Fruit fly (Drosophila melanogaster) whole organism, prepupa: ENCODE results near the gene sbr.

Experiments used
- Blimp-1 ChIP-seq: fragments of 200-800 bp; sonication (Bioruptor generic); optimal IDR thresholded peaks from 3 replicates; lab custom pipeline; 2017; ENCODE audit warnings: missing biosample characterization, missing genetic modification characterization, mild to moderate bottlenecking, moderate library complexity, missing genetic modification reagents
- CG10631 ChIP-seq: fragments of 200-800 bp; sonication (Bioruptor generic); optimal IDR thresholded peaks from 2 replicates; lab custom pipeline; 2016; ENCODE audit warnings: missing biosample characterization, missing genetic modification characterization
- CG11762 ChIP-seq: fragments of 200-800 bp; sonication (Bioruptor generic); optimal IDR thresholded peaks from 3 replicates; lab custom pipeline; 2016; ENCODE audit warnings: missing biosample characterization, missing genetic modification characterization; ENCODE audit not compliant: insufficient read depth
- CG16779 ChIP-seq: fragments of 200-800 bp; sonication (Bioruptor generic); optimal IDR thresholded peaks from 3 replicates; lab custom pipeline; 2017; ENCODE audit warnings: missing biosample characterization, mild to moderate bottlenecking, missing genetic modification characterization
- CG3032 ChIP-seq: fragments of 200-800 bp; optimal IDR thresholded peaks from 2 replicates; lab custom pipeline; 2019; ENCODE audit warnings: missing biosample characterization, mild to moderate bottlenecking, missing genetic modification characterization, moderate library complexity
- CG6808 ChIP-seq: fragments of 200-800 bp; sonication (Bioruptor generic); optimal IDR thresholded peaks from 3 replicates; lab custom pipeline; 2017; ENCODE audit warnings: missing biosample characterization, missing genetic modification characterization, mild to moderate bottlenecking, moderate library complexity, missing genetic modification reagents
- CG6854 ChIP-seq: fragments of 200-800 bp; sonication (Bioruptor generic); optimal IDR thresholded peaks from 2 replicates; lab custom pipeline; 2017; ENCODE audit warnings: missing biosample characterization, mild to moderate bottlenecking, missing genetic modification characterization
- CG8119 ChIP-seq: fragments of 200-800 bp; sonication (Bioruptor generic); IDR thresholded peaks from 3 replicates; pipeline ENCODE4 v1.3.6; 2022; ENCODE audit warnings: missing biosample characterization, missing genetic modification characterization
- Ets96B ChIP-seq: fragments of 200-800 bp; optimal IDR thresholded peaks from 2 replicates; lab custom pipeline; 2019; ENCODE audit warnings: missing biosample characterization, mild to moderate bottlenecking, missing genetic modification characterization, moderate library complexity
- Gug ChIP-seq: fragments of 200-800 bp; sonication (Bioruptor generic); IDR thresholded peaks from 2 replicates; pipeline ENCODE4 v1.3.6; 2022; ENCODE audit warnings: missing biosample characterization, missing genetic modification characterization
- Hr39 ChIP-seq: fragments of 200-800 bp; sonication (Bioruptor generic); optimal IDR thresholded peaks from 2 replicates; lab custom pipeline; 2016; ENCODE audit warnings: missing biosample characterization, missing genetic modification characterization
- Hr4 ChIP-seq: fragments of 200-800 bp; sonication (Bioruptor generic); optimal IDR thresholded peaks from 3 replicates; lab custom pipeline; 2016; ENCODE audit warnings: missing biosample characterization, missing genetic modification characterization
- OdsH ChIP-seq: fragments of 200-800 bp; sonication (Bioruptor generic); optimal IDR thresholded peaks from 3 replicates; lab custom pipeline; 2016; ENCODE audit warnings: missing biosample characterization, missing genetic modification characterization
- esn ChIP-seq: fragments of 200-800 bp; sonication (Bioruptor generic); optimal IDR thresholded peaks from 2 replicates; lab custom pipeline; 2016; ENCODE audit warnings: missing biosample characterization, mild to moderate bottlenecking, missing genetic modification characterization, moderate library complexity

DNA sequence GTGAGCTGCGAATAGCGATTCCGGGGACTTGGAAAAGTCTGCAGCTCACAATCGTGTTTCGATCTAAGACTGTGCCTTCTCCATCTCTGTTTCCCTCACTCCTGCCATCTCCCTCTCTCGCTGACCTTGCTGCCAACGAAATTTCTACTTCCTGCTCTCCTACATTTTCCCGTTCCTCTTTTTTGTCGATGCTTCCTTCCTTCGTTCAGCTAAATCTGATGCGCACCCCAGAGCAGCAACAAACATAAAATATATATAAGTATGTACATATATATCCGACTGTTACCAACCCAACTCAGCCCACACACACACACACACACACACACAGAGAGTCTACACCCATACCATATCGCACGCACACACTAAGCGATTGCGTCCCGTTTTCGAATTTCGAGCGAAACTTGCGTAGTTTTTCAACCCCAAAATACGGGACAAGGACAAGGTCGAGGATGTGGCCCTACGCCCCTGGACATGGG lies 22.6 kb downstream of the sbr start, which contains the start of gene Imp:
- TF ChIP-seq CG8119 (GFP tag; lab: Robert Waterston, UW) (no peak), Ets96B (tag; lab: Kevin White, UChicago) (no peak), CG11762 (GFP tag; lab: Kevin White, UChicago) (no peak), CG16779 (tag; lab: Kevin White, UChicago) (no peak), Gug (GFP tag; lab: Robert Waterston, UW) (no peak), esn (GFP tag; lab: Kevin White, UChicago) (no peak), CG3032 (tag; lab: Kevin White, UChicago) (no peak), CG10631 (GFP tag; lab: Kevin White, UChicago) (no peak), OdsH (GFP tag; lab: Kevin White, UChicago) (no peak), Hr39 (GFP tag; lab: Kevin White, UChicago) (no peak), CG6854 (GFP tag; lab: Kevin White, UChicago) (no peak), Hr4 (GFP tag; lab: Kevin White, UChicago) (no peak), Blimp-1 (GFP tag; lab: Kevin White, UChicago) (no peak), CG6808 (GFP tag; lab: Kevin White, UChicago) (no peak)
